Fruit fly (Drosophila melanogaster) whole organism, embryonic: ENCODE results near the gene Gr98b.

ENCODE experiments used
- Bgb ChIP-seq: fragments of 200-800 bp; sonication (Bioruptor generic); IDR thresholded peaks from 2 replicates; pipeline ENCODE4 v1.3.6; 2022; ENCODE audit warnings: missing biosample characterization, missing genetic modification characterization; ENCODE audit not compliant: partially characterized antibody
- C15 ChIP-seq: fragments of 200-800 bp; sonication (Bioruptor generic); IDR thresholded peaks from 3 replicates; pipeline ENCODE4 v1.3.6; 2022; ENCODE audit warnings: missing biosample characterization, missing genetic modification characterization
- CG11504 ChIP-seq: fragments of 200-800 bp; sonication (Bioruptor generic); optimal IDR thresholded peaks from 3 replicates; lab custom pipeline; 2019; ENCODE audit warnings: missing biosample characterization, mild to moderate bottlenecking, missing genetic modification characterization, moderate library complexity
- CG11695 ChIP-seq: fragments of 200-800 bp; sonication (Bioruptor generic); IDR thresholded peaks from 3 replicates; pipeline ENCODE4 v1.3.6; 2022; ENCODE audit warnings: missing biosample characterization, missing genetic modification characterization
- CG11696 ChIP-seq: fragments of 200-800 bp; sonication (Bioruptor generic); IDR thresholded peaks from 2 replicates; pipeline ENCODE4 v1.3.6; 2022; ENCODE audit warnings: missing biosample characterization, missing genetic modification characterization
- CG12071 ChIP-seq: fragments of 200-800 bp; sonication (Bioruptor generic); optimal IDR thresholded peaks from 3 replicates; lab custom pipeline; 2018; ENCODE audit warnings: missing biosample characterization, mild to moderate bottlenecking, missing genetic modification characterization
- CG12659 ChIP-seq: fragments of 200-800 bp; sonication (Bioruptor generic); optimal IDR thresholded peaks from 3 replicates; lab custom pipeline; 2017; ENCODE audit warnings: mild to moderate bottlenecking, missing biosample characterization, missing genetic modification reagents, missing genetic modification characterization
- CG13624 ChIP-seq: fragments of 200-800 bp; sonication (Bioruptor generic); optimal IDR thresholded peaks from 2 replicates; lab custom pipeline; 2016; ENCODE audit warnings: missing biosample characterization, missing genetic modification characterization
- CG16863 ChIP-seq: fragments of 200-800 bp; sonication (Bioruptor generic); optimal IDR thresholded peaks from 3 replicates; lab custom pipeline; 2016; ENCODE audit warnings: missing biosample characterization, missing genetic modification characterization
- CG17802 ChIP-seq: fragments of 200-800 bp; sonication (Bioruptor generic); optimal IDR thresholded peaks from 2 replicates; lab custom pipeline; 2018; ENCODE audit warnings: missing biosample characterization, mild to moderate bottlenecking, missing genetic modification characterization, moderate library complexity
- CG17829 ChIP-seq: fragments of 200-800 bp; optimal IDR thresholded peaks from 2 replicates; lab custom pipeline; 2019; ENCODE audit warnings: missing biosample characterization, mild to moderate bottlenecking, missing genetic modification characterization, moderate library complexity
- CG1792 ChIP-seq: fragments of 200-800 bp; sonication (Bioruptor generic); optimal IDR thresholded peaks from 2 replicates; lab custom pipeline; 2016; ENCODE audit warnings: missing biosample characterization, missing genetic modification characterization
- CG2116 ChIP-seq: fragments of 200-800 bp; sonication (Bioruptor generic); optimal IDR thresholded peaks from 3 replicates; lab custom pipeline; 2018; ENCODE audit warnings: missing biosample characterization, mild to moderate bottlenecking, missing genetic modification characterization
- CG2120 ChIP-seq: fragments of 200-800 bp; sonication (Bioruptor generic); optimal IDR thresholded peaks from 3 replicates; lab custom pipeline; 2016; ENCODE audit warnings: missing biosample characterization, missing genetic modification characterization
- CG31365 ChIP-seq: fragments of 200-800 bp; sonication (Bioruptor generic); optimal IDR thresholded peaks from 2 replicates; lab custom pipeline; 2018; ENCODE audit warnings: missing biosample characterization, mild to moderate bottlenecking, missing genetic modification characterization
- CG31388 ChIP-seq: fragments of 200-800 bp; sonication (Bioruptor generic); optimal IDR thresholded peaks from 2 replicates; lab custom pipeline; 2016; ENCODE audit warnings: missing biosample characterization, missing genetic modification characterization
- CG33213 ChIP-seq: fragments of 200-800 bp; sonication (Bioruptor generic); optimal IDR thresholded peaks from 3 replicates; lab custom pipeline; 2016; ENCODE audit warnings: missing biosample characterization, missing genetic modification characterization
- CG6254 ChIP-seq: fragments of 200-800 bp; sonication (Bioruptor generic); optimal IDR thresholded peaks from 3 replicates; lab custom pipeline; 2017; ENCODE audit warnings: mild to moderate bottlenecking, missing biosample characterization, missing genetic modification reagents, missing genetic modification characterization
- CG6689 ChIP-seq: fragments of 200-800 bp; sonication (Bioruptor generic); IDR thresholded peaks from 2 replicates; pipeline ENCODE4 v1.3.6; 2022; ENCODE audit warnings: missing biosample characterization, missing genetic modification characterization
- CG7786 ChIP-seq: fragments of 200-800 bp; sonication (Bioruptor generic); optimal IDR thresholded peaks from 2 replicates; lab custom pipeline; 2016; ENCODE audit warnings: missing biosample characterization, missing genetic modification characterization
- CG9932 ChIP-seq: fragments of 200-800 bp; sonication (Bioruptor generic); IDR thresholded peaks from 2 replicates; pipeline ENCODE4 v1.3.6; 2022; ENCODE audit warnings: missing biosample characterization, missing genetic modification characterization
- Doc3 ChIP-seq: fragments of 200-800 bp; sonication (Bioruptor generic); IDR thresholded peaks from 3 replicates; pipeline ENCODE4 v1.3.6; 2022; ENCODE audit warnings: missing biosample characterization, missing genetic modification characterization; ENCODE audit not compliant: partially characterized antibody
- Dp ChIP-seq: fragments of 200-800 bp; sonication (Bioruptor generic); optimal IDR thresholded peaks from 2 replicates; lab custom pipeline; 2018; ENCODE audit warnings: missing biosample characterization, mild to moderate bottlenecking, missing genetic modification characterization, moderate library complexity
- HmgZ ChIP-seq: fragments of 200-800 bp; sonication (Bioruptor generic); optimal IDR thresholded peaks from 2 replicates; lab custom pipeline; 2018; ENCODE audit warnings: missing biosample characterization, mild to moderate bottlenecking, missing genetic modification characterization
- Hmr ChIP-seq: fragments of 200-800 bp; sonication (Bioruptor generic); optimal IDR thresholded peaks from 3 replicates; lab custom pipeline; 2017; ENCODE audit warnings: mild to moderate bottlenecking, missing biosample characterization, missing genetic modification reagents, missing genetic modification characterization
- Sin3A ChIP-seq: fragments of >200 bp; optimal IDR thresholded peaks from 2 replicates; lab custom pipeline; 2018
- Stat92E ChIP-seq, 3 experiments: fragments of >200 bp in 2 of 3; fragments of 200-800 bp in 1 of 3; sonication (Bioruptor generic) in 1 of 3; optimal IDR thresholded peaks; 2 replicates each; lab custom pipeline; 2017 to 2019; ENCODE audit warnings: missing biosample characterization in 3 of 3, missing genetic modification characterization in 3 of 3, mild to moderate bottlenecking in 1 of 3, moderate library complexity in 1 of 3
- Tbp ChIP-seq: fragments of >200 bp; optimal IDR thresholded peaks from 2 replicates; lab custom pipeline; 2018; ENCODE audit warnings: missing biosample characterization, missing genetic modification characterization
- YL-1 ChIP-seq: fragments of 200-800 bp; sonication (Bioruptor generic); optimal IDR thresholded peaks from 3 replicates; lab custom pipeline; 2017; ENCODE audit warnings: missing biosample characterization, mild to moderate bottlenecking, missing genetic modification characterization
- al ChIP-seq: fragments of 200-800 bp; sonication (Bioruptor generic); IDR thresholded peaks from 2 replicates; pipeline ENCODE4 v1.3.6; 2022; ENCODE audit warnings: missing biosample characterization, missing genetic modification characterization
- aop ChIP-seq: fragments of 200-800 bp; sonication (Bioruptor generic); IDR thresholded peaks from 2 replicates; pipeline ENCODE4 v1.3.6; 2022; ENCODE audit warnings: missing biosample characterization, missing genetic modification characterization
- bigmax ChIP-seq: fragments of 200-800 bp; sonication (Bioruptor generic); optimal IDR thresholded peaks from 2 replicates; lab custom pipeline; 2018; ENCODE audit warnings: missing biosample characterization, mild to moderate bottlenecking, missing genetic modification characterization
- bsh ChIP-seq, 2 experiments: fragments of 200-800 bp; sonication (Bioruptor generic); optimal IDR thresholded peaks; 2 replicates each; lab custom pipeline; 2017 to 2018; ENCODE audit warnings: mild to moderate bottlenecking in 2 of 2, missing biosample characterization in 2 of 2, missing genetic modification characterization in 2 of 2, moderate library complexity in 1 of 2
- cas ChIP-seq: fragments of 200-800 bp; sonication (Bioruptor generic); IDR thresholded peaks from 2 replicates; pipeline ENCODE4 v1.3.6; 2022; ENCODE audit warnings: missing biosample characterization, missing genetic modification characterization
- ci ChIP-seq: fragments of 200-800 bp; sonication (Bioruptor generic); IDR thresholded peaks from 3 replicates; pipeline ENCODE4 v1.3.6; 2022; ENCODE audit warnings: missing biosample characterization, missing genetic modification characterization
- dan ChIP-seq: fragments of 200-800 bp; sonication (Bioruptor generic); IDR thresholded peaks from 2 replicates; pipeline ENCODE4 v1.3.6; 2022; ENCODE audit warnings: missing biosample characterization, missing genetic modification characterization
- disco-r ChIP-seq: fragments of 200-800 bp; sonication (Bioruptor generic); optimal IDR thresholded peaks from 2 replicates; lab custom pipeline; 2016; ENCODE audit warnings: missing biosample characterization, missing genetic modification characterization
- dpn ChIP-seq, 2 experiments: fragments of 200-800 bp; sonication (Bioruptor generic); optimal IDR thresholded peaks; 3 replicates each; lab custom pipeline; 2016; ENCODE audit warnings: missing biosample characterization in 2 of 2, missing genetic modification characterization in 2 of 2
- gce ChIP-seq: fragments of 200-800 bp; sonication (Bioruptor generic); IDR thresholded peaks from 3 replicates; pipeline ENCODE4 v1.3.6; 2022; ENCODE audit warnings: missing biosample characterization, missing genetic modification characterization
- grn ChIP-seq: fragments of 200-800 bp; sonication (Bioruptor generic); optimal IDR thresholded peaks from 3 replicates; lab custom pipeline; 2017; ENCODE audit warnings: missing biosample characterization, missing genetic modification characterization
- knrl ChIP-seq: fragments of 200-800 bp; sonication (Bioruptor generic); IDR thresholded peaks from 3 replicates; pipeline ENCODE4 v1.3.6; 2022; ENCODE audit warnings: missing biosample characterization, missing genetic modification characterization; ENCODE audit not compliant: partially characterized antibody
- run ChIP-seq: fragments of 200-800 bp; sonication (Bioruptor generic); optimal IDR thresholded peaks from 3 replicates; lab custom pipeline; 2018; ENCODE audit warnings: missing biosample characterization, mild to moderate bottlenecking, missing genetic modification characterization
- slou ChIP-seq: fragments of 200-800 bp; sonication (Bioruptor generic); optimal IDR thresholded peaks from 3 replicates; lab custom pipeline; 2016; ENCODE audit warnings: missing biosample characterization, missing genetic modification characterization
- sna ChIP-seq: fragments of 200-800 bp; sonication (Bioruptor generic); IDR thresholded peaks from 2 replicates; pipeline ENCODE4 v1.3.6; 2022; ENCODE audit warnings: missing biosample characterization, missing genetic modification characterization; ENCODE audit not compliant: partially characterized antibody
- sob ChIP-seq: fragments of 200-800 bp; sonication (Bioruptor generic); IDR thresholded peaks from 2 replicates; pipeline ENCODE4 v1.3.6; 2022; ENCODE audit warnings: missing biosample characterization, missing genetic modification characterization
- sr ChIP-seq: fragments of 200-800 bp; sonication (Bioruptor generic); IDR thresholded peaks from 3 replicates; pipeline ENCODE4 v1.3.6; 2022; ENCODE audit warnings: missing biosample characterization, missing genetic modification characterization
- sug ChIP-seq: fragments of 200-800 bp; optimal IDR thresholded peaks from 2 replicates; lab custom pipeline; 2019; ENCODE audit warnings: missing biosample characterization, mild to moderate bottlenecking, missing genetic modification characterization, moderate library complexity
- tio ChIP-seq: fragments of 200-800 bp; sonication (Bioruptor generic); optimal IDR thresholded peaks from 2 replicates; lab custom pipeline; 2017; ENCODE audit warnings: missing biosample characterization, missing genetic modification characterization, inconsistent platforms
- trem ChIP-seq: fragments of 200-800 bp; optimal IDR thresholded peaks from 3 replicates; lab custom pipeline; 2019; ENCODE audit warnings: missing biosample characterization, mild to moderate bottlenecking, missing genetic modification characterization, moderate library complexity
- wek ChIP-seq: fragments of 200-800 bp; sonication (Bioruptor generic); optimal IDR thresholded peaks from 3 replicates; lab custom pipeline; 2018; ENCODE audit warnings: missing biosample characterization, mild to moderate bottlenecking, missing genetic modification characterization, moderate library complexity
- zen ChIP-seq: fragments of 200-800 bp; sonication (Bioruptor generic); optimal IDR thresholded peaks from 3 replicates; lab custom pipeline; 2018; ENCODE audit warnings: missing biosample characterization, mild to moderate bottlenecking, missing genetic modification characterization, moderate library complexity

Gene Gr98b

DNA sequence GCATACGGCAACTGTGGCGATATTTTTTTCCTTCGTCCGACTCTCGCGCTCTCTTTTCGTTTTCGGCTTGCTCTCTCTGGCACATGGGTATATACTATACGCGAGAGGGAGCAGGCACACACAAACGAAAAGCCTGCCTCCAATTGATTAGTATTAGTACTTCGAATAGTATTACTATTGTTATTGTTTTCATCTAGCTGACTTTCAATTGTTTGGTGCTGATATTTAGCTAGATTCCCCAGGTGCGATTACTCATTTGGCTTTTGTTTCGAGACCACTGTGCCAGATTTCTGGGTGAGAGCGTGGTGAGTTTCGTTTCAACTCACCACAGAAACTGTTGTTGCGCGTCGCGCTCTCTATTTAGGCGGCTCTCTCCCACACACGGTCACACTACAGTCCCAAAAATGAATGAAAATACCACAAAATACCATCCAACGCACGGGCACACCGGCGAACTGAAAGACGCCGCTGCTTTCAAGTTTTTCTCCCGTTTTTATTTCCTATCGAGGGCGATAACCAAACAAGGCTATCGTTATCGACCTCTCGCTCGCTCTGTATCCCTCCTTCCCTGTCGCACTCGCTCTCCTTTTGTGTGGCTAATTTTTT, 39.1 kb downstream of the Gr98b start (continued):
- TF ChIP-seq Stat92E (GFP tag; optimal IDR thresholded peaks at IDR 0.05; lab: Kevin White, UChicago) = peak in 1 of 3 experiments; percentile 45
- TF ChIP-seq Hmr (GFP tag; lab: Kevin White, UChicago) = peak; percentile 70
- TF ChIP-seq dpn (GFP tag; optimal IDR thresholded peaks at IDR 0.05; lab: Kevin White, UChicago) = peak; percentile 22 to 60
- no peak for TF ChIP-seq C15
- TF ChIP-seq CG11504 (tag; lab: Kevin White, UChicago) = peak; percentile 60
- TF ChIP-seq CG7786 = peak; percentile 48
- TF ChIP-seq zen (tag; lab: Kevin White, UChicago) = no peak
- TF ChIP-seq CG31388 (GFP tag; lab: Kevin White, UChicago) = peak; percentile 34
- peak; percentile 72 for TF ChIP-seq HmgZ (tag; lab: Kevin White, UChicago)
- peak; percentile 35 for TF ChIP-seq CG16863 (GFP tag; lab: Kevin White, UChicago)
- no peak for TF ChIP-seq cas
- TF ChIP-seq trem (tag; lab: Kevin White, UChicago) = peak; percentile 43
- TF ChIP-seq tio (GFP tag; lab: Kevin White, UChicago) = no peak
- TF ChIP-seq CG11695 = no peak
- peak; percentile 53 for TF ChIP-seq Sin3A (lab: Kevin White, UChicago)
- TF ChIP-seq CG13624 = peak; percentile 26
- TF ChIP-seq dan (GFP tag; lab: Robert Waterston, UW) = no peak
- TF ChIP-seq CG2120 (GFP tag; lab: Kevin White, UChicago) = peak; percentile 74
- no peak for TF ChIP-seq Tbp (GFP tag; lab: Kevin White, UChicago)
- no peak for TF ChIP-seq ci (GFP tag; lab: Robert Waterston, UW)
- TF ChIP-seq disco-r (GFP tag; lab: Kevin White, UChicago) = no peak
- peak; percentile 23 for TF ChIP-seq CG1792 (GFP tag; lab: Kevin White, UChicago)
- no peak for TF ChIP-seq CG6689 (GFP tag; lab: Robert Waterston, UW)
- peak; percentile 5 for TF ChIP-seq CG33213 (GFP tag; lab: Kevin White, UChicago)
- peak; percentile 57 for TF ChIP-seq Dp
- peak; percentile 1 for TF ChIP-seq CG17802
- no peak for TF ChIP-seq Bgb
- TF ChIP-seq CG31365 (tag; lab: Kevin White, UChicago) = peak; percentile 54

dm6 chr3R:27581890-27582487, 39.7 kb downstream of the Gr98b start, which contains the start of gene wdb:
TSS of gene wdb (minus strand) at chr3R:27582241.
- TF ChIP-seq al (GFP tag; lab: Robert Waterston, UW) (no peak), wek (GFP tag; lab: Kevin White, UChicago) (no peak), CG2116 (GFP tag; lab: Kevin White, UChicago) (no peak), gce (GFP tag; lab: Robert Waterston, UW) (no peak), sug (tag; lab: Kevin White, UChicago) (no peak), CG6254 (no peak), sob (no peak), Doc3 (GFP tag; lab: Robert Waterston, UW) (no peak), sna (GFP tag; lab: Robert Waterston, UW) (no peak), YL-1 (GFP tag; lab: Kevin White, UChicago) (peak; percentile 53), CG11696 (no peak), sr (no peak), bsh (GFP tag; optimal IDR thresholded peaks at IDR 0.05; lab: Kevin White, UChicago) (peak in 1 of 2 experiments; percentile 33), CG12659 (no peak), knrl (no peak), CG9932 (GFP tag; lab: Robert Waterston, UW) (no peak), run (tag; lab: Kevin White, UChicago) (no peak), grn (GFP tag; lab: Kevin White, UChicago) (no peak), CG12071 (no peak), CG17829 (no peak), bigmax (no peak), aop (GFP tag; lab: Robert Waterston, UW) (no peak), slou (GFP tag; lab: Kevin White, UChicago) (peak; percentile 9)
